Worm (Caenorhabditis elegans) whole organism, late embryonic: ENCODE measurements around the gene ldb-1.

Source experiments
- K02D7.2 ChIP-seq: sonication (generic microtip); optimal IDR thresholded peaks from 2 replicates; lab custom pipeline; 2017; ENCODE audit warnings: mild to moderate bottlenecking, missing genetic modification characterization, missing compliant biosample characterization
- madf-2 ChIP-seq: sonication (generic microtip); optimal IDR thresholded peaks from 2 replicates; lab custom pipeline; 2017; ENCODE audit warnings: missing genetic modification characterization, missing compliant biosample characterization
- unc-42 ChIP-seq: sonication (generic microtip); optimal IDR thresholded peaks from 2 replicates; lab custom pipeline; 2016; ENCODE audit warnings: missing genotype, missing genetic modification characterization, missing compliant biosample characterization

DNA sequence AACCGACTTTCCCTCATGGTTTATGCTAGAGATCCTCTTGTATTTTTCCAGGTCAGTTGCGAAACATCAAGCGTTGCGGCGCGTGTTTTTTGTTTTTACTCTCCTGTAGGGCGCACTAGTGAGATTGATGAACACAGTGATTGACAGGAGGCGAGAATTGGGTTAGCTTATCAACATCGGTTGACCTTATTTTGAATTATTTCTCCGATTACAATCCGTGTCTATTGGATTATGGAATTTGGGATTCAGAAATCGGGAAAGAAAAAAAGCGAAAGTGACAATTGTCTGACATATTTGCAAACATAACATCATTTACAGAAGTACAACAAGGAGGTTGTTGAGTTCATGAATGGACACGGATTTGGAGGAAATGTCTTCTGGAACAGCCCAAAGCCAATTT is 32.2 kb downstream of the ldb-1 start:
- TF ChIP-seq K02D7.2 (tag; lab: Kevin White, UChicago): no peak
- no peak for TF ChIP-seq unc-42 (tag; lab: Kevin White, UChicago)
- TF ChIP-seq madf-2 (tag; lab: Kevin White, UChicago): no peak
